Fruit fly (Drosophila melanogaster) whole organism, prepupa: Measurements from ENCODE around the gene CG1146.

Experiments
- CG6808 ChIP-seq: fragments of 200-800 bp; sonication (Bioruptor generic); optimal IDR thresholded peaks from 3 replicates; lab custom pipeline; 2017; ENCODE audit warnings: missing biosample characterization, missing genetic modification characterization, mild to moderate bottlenecking, moderate library complexity, missing genetic modification reagents
- Met ChIP-seq: fragments of 200-800 bp; sonication (Bioruptor generic); optimal IDR thresholded peaks from 3 replicates; lab custom pipeline; 2016; ENCODE audit warnings: missing biosample characterization, missing genetic modification characterization

- TF ChIP-seq CG6808 (GFP tag; lab: Kevin White, UChicago): no peak
- TF ChIP-seq Met (GFP tag; lab: Kevin White, UChicago): no peak
These were observed 26.6 kb upstream of the CG1146 start for dm6 chr3L:2462017-2462416.
